Worm (Caenorhabditis elegans) whole organism, young adult: ENCODE results near the gene puf-6.

Experiments
- C06A6.2 ChIP-seq: fragments of 200-800 bp; sonication (Bioruptor generic); conservative IDR thresholded peaks from 2 replicates; pipeline ENCODE4 v1.3.6; 2022; ENCODE audit warnings: missing genetic modification characterization, missing compliant biosample characterization
- F10E7.11 ChIP-seq: sonication (generic microtip); optimal IDR thresholded peaks from 2 replicates; lab custom pipeline; 2017; ENCODE audit warnings: mild to moderate bottlenecking, missing genetic modification characterization, moderate library complexity, missing compliant biosample characterization
- F37B4.10 ChIP-seq: fragments of 200-800 bp; sonication (Bioruptor generic); IDR thresholded peaks from 2 replicates; pipeline ENCODE4 v1.3.6; 2022; ENCODE audit warnings: missing genetic modification characterization, missing compliant biosample characterization
- F49E8.2 ChIP-seq: sonication (generic microtip); optimal IDR thresholded peaks from 3 replicates; lab custom pipeline; 2017; ENCODE audit warnings: missing genetic modification characterization, mild to moderate bottlenecking, missing compliant biosample characterization, antibody characterized with exemption, moderate library complexity; ENCODE audit not compliant: insufficient read depth
- F52B5.7 ChIP-seq: sonication (generic microtip); optimal IDR thresholded peaks from 2 replicates; lab custom pipeline; 2016; ENCODE audit warnings: mild to moderate bottlenecking, missing genetic modification characterization, missing compliant biosample characterization
- F57A8.1 ChIP-seq: fragments of 200-800 bp; sonication (Bioruptor generic); optimal IDR thresholded peaks from 2 replicates; lab custom pipeline; 2018; ENCODE audit warnings: mild to moderate bottlenecking, missing genetic modification characterization, moderate library complexity, missing compliant biosample characterization
- K11D2.4 ChIP-seq: fragments of 200-800 bp; sonication (Bioruptor generic); IDR thresholded peaks from 2 replicates; pipeline ENCODE4 v1.3.6; 2022; ENCODE audit warnings: missing genetic modification reagents, missing genetic modification characterization, missing compliant biosample characterization
- T26A5.8 ChIP-seq: sonication (generic microtip); optimal IDR thresholded peaks from 2 replicates; lab custom pipeline; 2016; ENCODE audit warnings: missing genetic modification characterization, missing compliant biosample characterization
- Y53G8AR.9 ChIP-seq: fragments of 200-800 bp; sonication (Bioruptor generic); conservative IDR thresholded peaks from 2 replicates; pipeline ENCODE4 v1.3.6; 2022; ENCODE audit warnings: missing genetic modification reagents, missing genetic modification characterization, missing compliant biosample characterization
- atf-7 ChIP-seq: sonication (generic microtip); optimal IDR thresholded peaks from 2 replicates; lab custom pipeline; 2017; ENCODE audit warnings: mild to moderate bottlenecking, missing genetic modification characterization, missing compliant biosample characterization
- attf-5 ChIP-seq: fragments of 200-800 bp; sonication (Bioruptor generic); optimal IDR thresholded peaks from 2 replicates; lab custom pipeline; 2018; ENCODE audit warnings: mild to moderate bottlenecking, missing genetic modification characterization, missing compliant biosample characterization
- bed-1 ChIP-seq: fragments of 200-800 bp; sonication (Bioruptor generic); IDR thresholded peaks from 2 replicates; pipeline ENCODE4 v1.3.6; 2022; ENCODE audit warnings: missing genetic modification reagents, missing genetic modification characterization, missing compliant biosample characterization
- ccch-3 ChIP-seq: fragments of 200-800 bp; sonication (Bioruptor generic); optimal IDR thresholded peaks from 2 replicates; lab custom pipeline; 2018; ENCODE audit warnings: mild to moderate bottlenecking, missing genetic modification characterization, missing compliant biosample characterization
- cebp-2 ChIP-seq: fragments of 200-800 bp; sonication (Bioruptor generic); IDR thresholded peaks from 2 replicates; pipeline ENCODE4 v1.3.6; 2022; ENCODE audit warnings: missing genetic modification characterization, missing compliant biosample characterization
- ceh-100 ChIP-seq: fragments of 200-800 bp; sonication (Bioruptor generic); IDR thresholded peaks from 2 replicates; pipeline ENCODE4 v1.3.6; 2022; ENCODE audit warnings: missing genetic modification reagents, missing genetic modification characterization, missing compliant biosample characterization
- ceh-40 ChIP-seq: fragments of 200-800 bp; sonication (Bioruptor generic); IDR thresholded peaks from 2 replicates; pipeline ENCODE4 v1.3.6; 2022; ENCODE audit warnings: missing genetic modification characterization, missing compliant biosample characterization
- ceh-79 ChIP-seq: sonication (generic microtip); optimal IDR thresholded peaks from 2 replicates; lab custom pipeline; 2017; ENCODE audit warnings: mild to moderate bottlenecking, missing genetic modification characterization, missing compliant biosample characterization
- ceh-91 ChIP-seq: fragments of 200-800 bp; sonication (Bioruptor generic); IDR thresholded peaks from 2 replicates; pipeline ENCODE4 v1.3.6; 2022; ENCODE audit warnings: missing genetic modification reagents, missing genetic modification characterization, missing compliant biosample characterization
- die-1 ChIP-seq: sonication (generic microtip); optimal IDR thresholded peaks from 2 replicates; lab custom pipeline; 2016; ENCODE audit warnings: missing genotype, mild to moderate bottlenecking, missing genetic modification characterization, missing compliant biosample characterization
- dox-1 ChIP-seq: fragments of 200-800 bp; sonication (Bioruptor generic); IDR thresholded peaks from 2 replicates; pipeline ENCODE4 v1.3.6; 2022; ENCODE audit warnings: missing genetic modification reagents, missing genetic modification characterization, missing compliant biosample characterization
- dpl-1 ChIP-seq: fragments of 150-350 bp; optimal IDR thresholded peaks from 2 replicates; lab custom pipeline; 2014; ENCODE audit warnings: missing biosample characterization, missing genetic modification reagents, missing genetic modification characterization
- egl-18 ChIP-seq: fragments of 200-800 bp; sonication (Bioruptor generic); IDR thresholded peaks from 2 replicates; pipeline ENCODE4 v1.3.6; 2022; ENCODE audit warnings: missing genetic modification reagents, missing genetic modification characterization, missing compliant biosample characterization
- fkh-3 ChIP-seq: sonication (generic microtip); optimal IDR thresholded peaks from 2 replicates; lab custom pipeline; 2016; ENCODE audit warnings: mild to moderate bottlenecking, missing genetic modification characterization, missing compliant biosample characterization
- gei-17 ChIP-seq: fragments of 200-800 bp; sonication (Bioruptor generic); optimal IDR thresholded peaks from 2 replicates; lab custom pipeline; 2018; ENCODE audit warnings: mild to moderate bottlenecking, missing genetic modification characterization, missing compliant biosample characterization
- hlh-12 ChIP-seq: sonication (generic microtip); optimal IDR thresholded peaks from 2 replicates; lab custom pipeline; 2016; ENCODE audit warnings: missing genetic modification characterization, missing compliant biosample characterization
- hlh-26 ChIP-seq: fragments of 200-800 bp; sonication (Bioruptor generic); conservative IDR thresholded peaks from 2 replicates; pipeline ENCODE4 v1.3.6; 2022; ENCODE audit warnings: missing genetic modification reagents, missing genetic modification characterization, missing compliant biosample characterization
- hsf-1 ChIP-seq: fragments of 200-800 bp; sonication (Bioruptor generic); IDR thresholded peaks from 2 replicates; pipeline ENCODE4 v1.3.6; 2022; ENCODE audit warnings: missing genetic modification reagents, missing genetic modification characterization, missing compliant biosample characterization
- lag-1 ChIP-seq: fragments of 200-800 bp; sonication (Bioruptor generic); IDR thresholded peaks from 2 replicates; pipeline ENCODE4 v1.3.6; 2022; ENCODE audit warnings: missing genetic modification reagents, missing genetic modification characterization, missing compliant biosample characterization
- lin-54 ChIP-seq: fragments of 200-800 bp; sonication (Bioruptor generic); optimal IDR thresholded peaks from 2 replicates; lab custom pipeline; 2018; ENCODE audit warnings: mild to moderate bottlenecking, missing genetic modification characterization, missing compliant biosample characterization
- lir-1 ChIP-seq: fragments of 200-800 bp; sonication (Bioruptor generic); conservative IDR thresholded peaks from 2 replicates; pipeline ENCODE4 v1.3.6; 2022; ENCODE audit warnings: missing genetic modification reagents, missing genetic modification characterization, missing compliant biosample characterization
- madf-8 ChIP-seq: fragments of 200-800 bp; sonication (Bioruptor generic); conservative IDR thresholded peaks from 2 replicates; pipeline ENCODE4 v1.3.6; 2022; ENCODE audit warnings: missing genetic modification reagents, missing genetic modification characterization, missing compliant biosample characterization
- mes-4 ChIP-seq: sonication (generic microtip); optimal IDR thresholded peaks from 2 replicates; lab custom pipeline; 2016; ENCODE audit warnings: missing genotype, missing genetic modification characterization, missing compliant biosample characterization
- nfyb-1 ChIP-seq: fragments of 200-800 bp; sonication (Bioruptor generic); IDR thresholded peaks from 2 replicates; pipeline ENCODE4 v1.3.6; 2022; ENCODE audit warnings: missing genetic modification reagents, missing genetic modification characterization, missing compliant biosample characterization
- nhr-120 ChIP-seq: fragments of 200-800 bp; sonication (Bioruptor generic); IDR thresholded peaks from 2 replicates; pipeline ENCODE4 v1.3.6; 2022; ENCODE audit warnings: missing genetic modification characterization, missing compliant biosample characterization
- nhr-27 ChIP-seq: fragments of 200-800 bp; sonication (Bioruptor generic); optimal IDR thresholded peaks from 2 replicates; lab custom pipeline; 2018; ENCODE audit warnings: mild to moderate bottlenecking, missing genetic modification characterization, moderate library complexity, missing compliant biosample characterization
- nhr-80 ChIP-seq: sonication (generic microtip); optimal IDR thresholded peaks from 2 replicates; lab custom pipeline; 2016; ENCODE audit warnings: missing genetic modification characterization, missing compliant biosample characterization
- rcor-1 ChIP-seq: fragments of 200-800 bp; sonication (Bioruptor generic); IDR thresholded peaks from 2 replicates; pipeline ENCODE4 v1.3.6; 2022; ENCODE audit warnings: missing genetic modification reagents, missing genetic modification characterization, missing compliant biosample characterization
- rec-8 ChIP-seq, 2 experiments: sonication (generic microtip); optimal IDR thresholded peaks; 2 replicates each; lab custom pipeline; 2016; ENCODE audit warnings: mild to moderate bottlenecking in 2 of 2, missing genetic modification characterization in 2 of 2, missing genetic modification reagents in 2 of 2, missing genotype in 2 of 2, missing biosample characterization in 1 of 2, missing compliant biosample characterization in 1 of 2, moderate library complexity in 1 of 2
- sdz-38 ChIP-seq: sonication (generic microtip); optimal IDR thresholded peaks from 2 replicates; lab custom pipeline; 2016; ENCODE audit warnings: missing genotype, missing genetic modification characterization, missing compliant biosample characterization
- sea-2 ChIP-seq: fragments of 200-800 bp; sonication (Bioruptor generic); IDR thresholded peaks from 2 replicates; pipeline ENCODE4 v1.3.6; 2022; ENCODE audit warnings: missing genetic modification characterization, missing compliant biosample characterization
- snpc-1.1 ChIP-seq: sonication (generic microtip); optimal IDR thresholded peaks from 2 replicates; lab custom pipeline; 2017; ENCODE audit warnings: missing genetic modification characterization, mild to moderate bottlenecking, missing compliant biosample characterization, antibody characterized with exemption, moderate library complexity, missing genotype, missing genetic modification reagents; ENCODE audit not compliant: insufficient read depth
- snpc-3.4 ChIP-seq: sonication (generic microtip); optimal IDR thresholded peaks from 2 replicates; lab custom pipeline; 2017; ENCODE audit warnings: missing genetic modification characterization, mild to moderate bottlenecking, missing compliant biosample characterization, antibody characterized with exemption, moderate library complexity, missing genotype, missing genetic modification reagents
- snpc-4 ChIP-seq, 5 experiments: fragments of 150-350 bp in 1 of 5; sonication (generic microtip) in 4 of 5; optimal IDR thresholded peaks; 2 replicates each; lab custom pipeline; 2014 to 2018; ENCODE audit warnings: missing genetic modification characterization in 5 of 5, missing biosample characterization in 3 of 5, antibody characterized with exemption in 2 of 5, mild to moderate bottlenecking in 2 of 5, missing compliant biosample characterization in 2 of 5, missing genotype in 2 of 5, moderate library complexity in 2 of 5, missing genetic modification reagents in 1 of 5
- tbx-9 ChIP-seq: sonication (generic microtip); optimal IDR thresholded peaks from 2 replicates; lab custom pipeline; 2016; ENCODE audit warnings: borderline replicate concordance, missing genetic modification characterization, inconsistent platforms, missing compliant biosample characterization
- tlf-1 ChIP-seq: fragments of 200-800 bp; sonication (Bioruptor generic); optimal IDR thresholded peaks from 2 replicates; lab custom pipeline; 2018; ENCODE audit warnings: mild to moderate bottlenecking, missing genetic modification characterization, missing compliant biosample characterization
- ztf-22 ChIP-seq: fragments of 200-800 bp; sonication (Bioruptor generic); optimal IDR thresholded peaks from 2 replicates; lab custom pipeline; 2018; ENCODE audit warnings: mild to moderate bottlenecking, missing genetic modification characterization, moderate library complexity, missing compliant biosample characterization
- ztf-25 ChIP-seq: fragments of 200-800 bp; sonication (Bioruptor generic); IDR thresholded peaks from 2 replicates; pipeline ENCODE4 v1.3.6; 2022; ENCODE audit warnings: missing genetic modification reagents, missing genetic modification characterization, missing compliant biosample characterization
- ztf-26 ChIP-seq: sonication (generic microtip); optimal IDR thresholded peaks from 2 replicates; lab custom pipeline; 2017; ENCODE audit warnings: missing genetic modification characterization, missing compliant biosample characterization
- ztf-28 ChIP-seq: fragments of 200-800 bp; sonication (Bioruptor generic); IDR thresholded peaks from 2 replicates; pipeline ENCODE4 v1.3.6; 2022; ENCODE audit warnings: missing genetic modification reagents, missing genetic modification characterization, missing compliant biosample characterization

puf-6 gene

ce11 chrII:13077746-13078145 lies 34.5 kb upstream of the puf-6 start (continued):
- TF ChIP-seq F10E7.11 (tag; lab: Kevin White, UChicago): no peak
- no peak for TF ChIP-seq cebp-2
- TF ChIP-seq tbx-9 (tag; lab: Kevin White, UChicago): no peak
- TF ChIP-seq nfyb-1 (GFP tag; lab: Robert Waterston, UW): no peak
- no peak for TF ChIP-seq F52B5.7 (tag; lab: Kevin White, UChicago)
- no peak for TF ChIP-seq snpc-1.1 (tag; lab: Kevin White, UChicago)
- no peak for TF ChIP-seq gei-17 (GFP tag; lab: Kevin White, UChicago)
- TF ChIP-seq egl-18: no peak
- TF ChIP-seq ceh-91: no peak
- no peak for TF ChIP-seq rec-8 (tag; optimal IDR thresholded peaks at IDR 0.05; lab: Kevin White, UChicago)
- no peak for TF ChIP-seq C06A6.2
- peak; percentile 10; the same call in 1 of the 2 replicates for TF ChIP-seq dox-1
- no peak for TF ChIP-seq bed-1 (GFP tag; lab: Robert Waterston, UW)
- TF ChIP-seq F49E8.2 (tag; lab: Kevin White, UChicago): no peak
- TF ChIP-seq F57A8.1: no peak
- TF ChIP-seq lag-1 (GFP tag; lab: Robert Waterston, UW): no peak
- TF ChIP-seq ceh-79 (tag; lab: Kevin White, UChicago): no peak
- TF ChIP-seq lin-54: peak; percentile 19
- TF ChIP-seq snpc-3.4 (tag; lab: Kevin White, UChicago): no peak
- TF ChIP-seq nhr-27 (tag; lab: Kevin White, UChicago): no peak
- TF ChIP-seq hsf-1 (GFP tag; lab: Robert Waterston, UW): no peak
- peak; percentile 67 for TF ChIP-seq tlf-1 (GFP tag; lab: Kevin White, UChicago)
- TF ChIP-seq K11D2.4 (GFP tag; lab: Robert Waterston, UW): no peak
- no peak for TF ChIP-seq F37B4.10 (GFP tag; lab: Robert Waterston, UW)
- no peak for TF ChIP-seq rcor-1 (GFP tag; lab: Robert Waterston, UW)
- TF ChIP-seq ceh-40 (GFP tag; lab: Robert Waterston, UW): no peak
- TF ChIP-seq atf-7: peak; percentile 63
- no peak for TF ChIP-seq snpc-4 (GFP tag; optimal IDR thresholded peaks at IDR 0.05; lab: Kevin White, UChicago)
- peak in 2 of 4 experiments; percentile 3 to 12 for TF ChIP-seq snpc-4 (tag; optimal IDR thresholded peaks at IDR 0.05; lab: Kevin White, UChicago)
- TF ChIP-seq attf-5 (GFP tag; lab: Kevin White, UChicago): peak; percentile 0
- no peak for TF ChIP-seq ceh-100 (GFP tag; lab: Robert Waterston, UW)
- no peak for TF ChIP-seq hlh-26 (GFP tag; lab: Robert Waterston, UW)
- no peak for TF ChIP-seq madf-8 (GFP tag; lab: Robert Waterston, UW)
- TF ChIP-seq nhr-120 (GFP tag; lab: Robert Waterston, UW): no peak
- TF ChIP-seq sdz-38 (tag; lab: Kevin White, UChicago): no peak
- peak; percentile 5 for TF ChIP-seq ztf-22 (GFP tag; lab: Kevin White, UChicago)
- TF ChIP-seq sea-2 (GFP tag; lab: Robert Waterston, UW): no peak
- TF ChIP-seq fkh-3: no peak
- TF ChIP-seq nhr-80: peak; percentile 86
- no peak for TF ChIP-seq mes-4 (tag; lab: Kevin White, UChicago)
- no peak for TF ChIP-seq lir-1 (GFP tag; lab: Robert Waterston, UW)
- TF ChIP-seq ztf-26 (tag; lab: Kevin White, UChicago): no peak
- no peak for TF ChIP-seq dpl-1 (GFP tag; lab: Kevin White, UChicago)
- no peak for TF ChIP-seq ztf-25 (GFP tag; lab: Robert Waterston, UW)
- TF ChIP-seq ccch-3: no peak
- no peak for TF ChIP-seq ztf-28 (GFP tag; lab: Robert Waterston, UW)
- TF ChIP-seq Y53G8AR.9: no peak
- TF ChIP-seq T26A5.8 (tag; lab: Kevin White, UChicago): no peak
- no peak for TF ChIP-seq die-1 (tag; lab: Kevin White, UChicago)
- no peak for TF ChIP-seq hlh-12 (tag; lab: Kevin White, UChicago)
